Worm (Caenorhabditis elegans): Measurements from ENCODE around the gene C35A5.8.
A peak's percentile ranks its signal among the peaks of the same experiment; 100 is the strongest.

C35A5.8 gene

ce11 chrV:10476864-10477443 lies 48.8 kb downstream of the C35A5.8 start:
- TF ChIP-seq eor-1 (tag; optimal IDR thresholded peaks at IDR 0.05) = peak in 1 of 2 experiments; percentile 22
- no peak for TF ChIP-seq lin-15B (tag; optimal IDR thresholded peaks at IDR 0.05)
- TF ChIP-seq pha-4 (tag; optimal IDR thresholded peaks at IDR 0.05) = peak; percentile 46
- no peak for TF ChIP-seq daf-12 (tag; optimal IDR thresholded peaks at IDR 0.05)
- TF ChIP-seq tbx-2 (tag; optimal IDR thresholded peaks at IDR 0.05) = no peak
- no peak for TF ChIP-seq nhr-23 (tag; optimal IDR thresholded peaks at IDR 0.05)
- TF ChIP-seq unc-39 (tag; optimal IDR thresholded peaks at IDR 0.05) = no peak
- TF ChIP-seq mdl-1 (tag; optimal IDR thresholded peaks at IDR 0.05) = no peak
- TF ChIP-seq ztf-11 (tag; optimal IDR thresholded peaks at IDR 0.05) = no peak
- TF ChIP-seq ama-1 (optimal IDR thresholded peaks at IDR 0.05) = peak; percentile 95
- TF ChIP-seq jun-1 (tag; optimal IDR thresholded peaks at IDR 0.05) = no peak
- no peak for TF ChIP-seq ceh-82 (tag; optimal IDR thresholded peaks at IDR 0.05)

- TF ChIP-seq ceh-9 (tag; optimal IDR thresholded peaks at IDR 0.05) = no peak
- no peak for TF ChIP-seq lin-39 (tag; optimal IDR thresholded peaks at IDR 0.05)
- no peak for TF ChIP-seq lin-15B (tag; optimal IDR thresholded peaks at IDR 0.05)
- TF ChIP-seq elt-1 (tag; optimal IDR thresholded peaks at IDR 0.05) = no peak
- no peak for TF ChIP-seq ceh-82 (tag; optimal IDR thresholded peaks at IDR 0.05)
- TF ChIP-seq jun-1 (tag; optimal IDR thresholded peaks at IDR 0.05) = no peak
- TF ChIP-seq nhr-28 (tag; optimal IDR thresholded peaks at IDR 0.05) = no peak
- no peak for TF ChIP-seq tbx-2 (tag; optimal IDR thresholded peaks at IDR 0.05)
- no peak for TF ChIP-seq nhr-67 (tag; optimal IDR thresholded peaks at IDR 0.05)
Measured at ce11 chrV:10475421-10475820, 50.3 kb downstream of the C35A5.8 start.

- TF ChIP-seq elt-1 (tag; optimal IDR thresholded peaks at IDR 0.05) (no peak), pha-4 (tag; optimal IDR thresholded peaks at IDR 0.05) (peak; percentile 64), ztf-4 (tag; optimal IDR thresholded peaks at IDR 0.05) (no peak), tbx-2 (tag; optimal IDR thresholded peaks at IDR 0.05) (no peak)
Measured at ce11 chrV:10474040-10474439, 51.7 kb downstream of the C35A5.8 start.

DNA sequence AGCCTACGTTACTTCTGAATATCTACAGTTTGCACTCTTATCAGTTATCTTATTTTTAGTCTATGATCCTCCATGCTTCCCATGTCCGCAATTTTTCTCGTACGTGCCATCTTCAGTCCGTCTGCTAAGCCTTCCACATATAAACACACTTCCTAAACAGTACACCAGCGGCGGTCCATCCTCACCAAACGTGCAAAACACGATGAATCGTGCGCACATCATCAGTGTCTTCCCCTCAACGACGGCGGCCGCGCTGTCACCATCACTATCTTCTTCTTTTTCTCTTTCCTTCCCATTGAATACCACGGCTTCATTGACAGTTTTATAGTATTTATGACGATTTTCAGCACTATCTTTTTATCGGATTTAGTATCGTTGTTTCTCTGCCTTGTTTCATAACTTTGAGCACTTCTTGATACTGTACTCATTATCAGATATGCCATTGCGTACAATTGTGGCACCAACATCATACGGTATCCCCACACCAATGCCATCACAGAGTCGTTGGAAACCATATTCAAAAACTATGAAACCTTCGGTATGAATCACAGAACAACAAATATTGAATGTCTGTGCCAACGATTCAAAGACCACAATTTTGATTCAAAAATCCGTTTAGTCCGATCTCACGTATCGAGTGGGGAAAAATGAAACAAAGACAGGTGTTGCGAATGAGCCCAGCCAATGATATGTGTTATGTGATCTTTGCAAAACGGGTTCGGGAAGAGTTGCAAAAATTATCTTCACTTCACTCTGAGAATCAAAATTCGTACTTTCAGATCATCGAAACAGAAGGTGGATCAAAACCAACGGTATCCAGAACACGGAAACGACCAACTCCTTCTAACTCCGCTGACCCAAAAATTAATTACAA lies 52.6 kb downstream of the C35A5.8 start:
- TF ChIP-seq ama-1 (optimal IDR thresholded peaks at IDR 0.05) (peak; percentile 85), ceh-9 (tag; optimal IDR thresholded peaks at IDR 0.05) (no peak), ZK546.5 (tag; optimal IDR thresholded peaks at IDR 0.05) (no peak), egl-5 (tag; optimal IDR thresholded peaks at IDR 0.05) (peak; percentile 1), pha-4 (tag; optimal IDR thresholded peaks at IDR 0.05) (no peak), fkh-2 (tag; optimal IDR thresholded peaks at IDR 0.05) (no peak)
